Worm (Caenorhabditis elegans) whole organism, midembryonic: Measurements from ENCODE around the gene crb-1.

Experiments
- T22C8.4 ChIP-seq: fragments of 200-800 bp; sonication (Bioruptor generic); IDR thresholded peaks from 2 replicates; pipeline ENCODE4 v1.3.6; 2022; ENCODE audit warnings: missing genetic modification characterization, missing compliant biosample characterization
- klf-2 ChIP-seq: fragments of 200-800 bp; sonication (Bioruptor generic); conservative IDR thresholded peaks from 2 replicates; pipeline ENCODE4 v1.3.6; 2022; ENCODE audit warnings: missing genetic modification reagents, missing genetic modification characterization, missing compliant biosample characterization
- med-1 ChIP-seq: sonication (generic microtip); optimal IDR thresholded peaks from 2 replicates; lab custom pipeline; 2017; ENCODE audit warnings: missing genetic modification characterization, mild to moderate bottlenecking, missing compliant biosample characterization, antibody characterized with exemption, missing genetic modification reagents; ENCODE audit not compliant: insufficient read depth
- ztf-23 ChIP-seq: fragments of 200-800 bp; sonication (Bioruptor generic); IDR thresholded peaks from 2 replicates; pipeline ENCODE4 v1.3.6; 2022; ENCODE audit warnings: missing genetic modification reagents, missing genetic modification characterization, missing compliant biosample characterization
- ztf-29 ChIP-seq: fragments of 200-800 bp; sonication (Bioruptor generic); IDR thresholded peaks from 2 replicates; pipeline ENCODE4 v1.3.6; 2022; ENCODE audit warnings: missing genetic modification reagents, missing genetic modification characterization, missing compliant biosample characterization

DNA sequence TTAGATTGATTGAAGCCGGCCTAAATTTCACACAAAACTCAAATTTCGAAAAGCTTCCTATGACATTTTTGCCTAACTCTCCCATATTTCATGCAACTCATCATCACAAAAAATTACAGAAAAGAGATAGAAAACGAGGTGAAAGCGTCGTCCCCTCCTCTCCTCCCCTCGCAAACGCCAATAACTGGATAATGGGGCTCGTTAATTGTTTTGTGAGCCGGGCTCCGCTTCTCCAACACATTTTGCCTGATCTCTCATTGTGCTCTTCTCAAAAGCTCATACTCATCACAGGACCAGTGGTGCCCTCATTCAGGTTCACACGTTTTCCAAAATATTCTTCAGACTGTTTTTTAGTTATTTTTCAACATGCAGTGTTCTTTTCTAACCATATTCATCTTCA, 15.0 kb upstream of the crb-1 start, which contains the start of gene pbo-6:
- TF ChIP-seq klf-2 (GFP tag; lab: Robert Waterston, UW) = no peak
- TF ChIP-seq ztf-29 (GFP tag; lab: Robert Waterston, UW) = no peak
- TF ChIP-seq T22C8.4 = no peak
- TF ChIP-seq med-1 (GFP tag; lab: Kevin White, UChicago) = no peak
- no peak for TF ChIP-seq ztf-23
